Worm (Caenorhabditis elegans) whole organism, young adult: Measurements from ENCODE around the gene F09C6.10.

Experiments used
- C06A6.2 ChIP-seq: fragments of 200-800 bp; sonication (Bioruptor generic); conservative IDR thresholded peaks from 2 replicates; pipeline ENCODE4 v1.3.6; 2022; ENCODE audit warnings: missing genetic modification characterization, missing compliant biosample characterization
- D2030.7 ChIP-seq: fragments of 200-800 bp; sonication (Bioruptor generic); IDR thresholded peaks from 2 replicates; pipeline ENCODE4 v1.3.6; 2022; ENCODE audit warnings: missing genetic modification reagents, missing genetic modification characterization, missing compliant biosample characterization
- F22D6.2 ChIP-seq: sonication (generic microtip); optimal IDR thresholded peaks from 2 replicates; lab custom pipeline; 2016; ENCODE audit warnings: mild to moderate bottlenecking, missing genetic modification characterization, missing compliant biosample characterization
- Y53G8AR.9 ChIP-seq: fragments of 200-800 bp; sonication (Bioruptor generic); conservative IDR thresholded peaks from 2 replicates; pipeline ENCODE4 v1.3.6; 2022; ENCODE audit warnings: missing genetic modification reagents, missing genetic modification characterization, missing compliant biosample characterization
- ama-1 ChIP-seq, 3 experiments: fragments of 150-350 bp in 1 of 3; sonication (generic microtip) in 2 of 3; optimal IDR thresholded peaks; 2 replicates each; lab custom pipeline; 2014 to 2018; ENCODE audit warnings: missing biosample characterization in 2 of 3, missing genetic modification characterization in 2 of 3, missing genetic modification reagents in 2 of 3
- aptf-2 ChIP-seq: fragments of 200-800 bp; sonication (Bioruptor generic); conservative IDR thresholded peaks from 2 replicates; pipeline ENCODE4 v1.3.6; 2022; ENCODE audit warnings: missing genetic modification reagents, missing genetic modification characterization, missing compliant biosample characterization
- bed-2 ChIP-seq: fragments of 200-800 bp; sonication (Bioruptor generic); IDR thresholded peaks from 2 replicates; pipeline ENCODE4 v1.3.6; 2022; ENCODE audit warnings: missing genetic modification reagents, missing genetic modification characterization, missing compliant biosample characterization
- cebp-2 ChIP-seq: fragments of 200-800 bp; sonication (Bioruptor generic); IDR thresholded peaks from 2 replicates; pipeline ENCODE4 v1.3.6; 2022; ENCODE audit warnings: missing genetic modification characterization, missing compliant biosample characterization
- egrh-3 ChIP-seq: fragments of 200-800 bp; sonication (Bioruptor generic); IDR thresholded peaks from 2 replicates; pipeline ENCODE4 v1.3.6; 2022; ENCODE audit warnings: missing genetic modification reagents, missing genetic modification characterization, missing compliant biosample characterization
- ekl-4 ChIP-seq: fragments of 200-800 bp; sonication (Bioruptor generic); IDR thresholded peaks from 2 replicates; pipeline ENCODE4 v1.3.6; 2022; ENCODE audit warnings: missing genetic modification reagents, missing genetic modification characterization, missing compliant biosample characterization
- hmg-20 ChIP-seq: fragments of 200-800 bp; sonication (Bioruptor generic); IDR thresholded peaks from 2 replicates; pipeline ENCODE4 v1.3.6; 2022; ENCODE audit warnings: missing genetic modification reagents, missing genetic modification characterization, missing compliant biosample characterization
- let-526 ChIP-seq: fragments of 200-800 bp; sonication (Bioruptor generic); IDR thresholded peaks from 2 replicates; pipeline ENCODE4 v1.3.6; 2022; ENCODE audit warnings: missing genetic modification reagents, missing genetic modification characterization, missing compliant biosample characterization
- lin-54 ChIP-seq: fragments of 200-800 bp; sonication (Bioruptor generic); optimal IDR thresholded peaks from 2 replicates; lab custom pipeline; 2018; ENCODE audit warnings: mild to moderate bottlenecking, missing genetic modification characterization, missing compliant biosample characterization
- mes-4 ChIP-seq: sonication (generic microtip); optimal IDR thresholded peaks from 2 replicates; lab custom pipeline; 2016; ENCODE audit warnings: missing genotype, missing genetic modification characterization, missing compliant biosample characterization
- nfya-1 ChIP-seq: sonication (generic microtip); optimal IDR thresholded peaks from 2 replicates; lab custom pipeline; 2017; ENCODE audit warnings: antibody characterized with exemption, missing compliant biosample characterization, missing genetic modification characterization, borderline replicate concordance; ENCODE audit not compliant: insufficient read depth
- snpc-3.4 ChIP-seq: sonication (generic microtip); optimal IDR thresholded peaks from 2 replicates; lab custom pipeline; 2017; ENCODE audit warnings: missing genetic modification characterization, mild to moderate bottlenecking, missing compliant biosample characterization, antibody characterized with exemption, moderate library complexity, missing genotype, missing genetic modification reagents
- tbp1 ChIP-seq: fragments of 200-800 bp; sonication (Bioruptor generic); optimal IDR thresholded peaks from 2 replicates; lab custom pipeline; 2018; ENCODE audit warnings: mild to moderate bottlenecking, missing genetic modification characterization, missing compliant biosample characterization
- zim-3 ChIP-seq: sonication (generic microtip); optimal IDR thresholded peaks from 2 replicates; lab custom pipeline; 2017; ENCODE audit warnings: mild to moderate bottlenecking, missing genetic modification characterization, moderate library complexity, missing compliant biosample characterization
- ztf-22 ChIP-seq: fragments of 200-800 bp; sonication (Bioruptor generic); optimal IDR thresholded peaks from 2 replicates; lab custom pipeline; 2018; ENCODE audit warnings: mild to moderate bottlenecking, missing genetic modification characterization, moderate library complexity, missing compliant biosample characterization
- ztf-26 ChIP-seq: sonication (generic microtip); optimal IDR thresholded peaks from 2 replicates; lab custom pipeline; 2017; ENCODE audit warnings: missing genetic modification characterization, missing compliant biosample characterization

F09C6.10 gene

ce11 chrV:16869740-16870139 lies 46.2 kb downstream of the F09C6.10 start, which contains the start of gene clec-33:
TSS of gene clec-33 (minus strand) at chrV:16869840.
- TF ChIP-seq bed-2 (GFP tag; lab: Robert Waterston, UW) (no peak), let-526 (GFP tag; lab: Robert Waterston, UW) (no peak), nfya-1 (no peak), D2030.7 (GFP tag; lab: Robert Waterston, UW) (no peak), Y53G8AR.9 (GFP tag; lab: Robert Waterston, UW) (no peak), F22D6.2 (tag; lab: Kevin White, UChicago) (no peak), lin-54 (GFP tag; lab: Kevin White, UChicago) (no peak), egrh-3 (GFP tag; lab: Robert Waterston, UW) (no peak), hmg-20 (no peak), ama-1 (optimal IDR thresholded peaks at IDR 0.05; lab: Kevin White, UChicago) (no peak), ama-1 (GFP tag; optimal IDR thresholded peaks at IDR 0.05; lab: Kevin White, UChicago) (no peak), tbp1 (GFP tag; lab: Kevin White, UChicago) (no peak), mes-4 (no peak), zim-3 (tag; lab: Kevin White, UChicago) (no peak), C06A6.2 (GFP tag; lab: Robert Waterston, UW) (no peak), ekl-4 (no peak), ztf-22 (no peak), ztf-26 (tag; lab: Kevin White, UChicago) (no peak)

- no peak for TF ChIP-seq snpc-3.4
- no peak for TF ChIP-seq aptf-2 (GFP tag; lab: Robert Waterston, UW)
- no peak for TF ChIP-seq cebp-2
- TF ChIP-seq ama-1 (optimal IDR thresholded peaks at IDR 0.05; lab: Kevin White, UChicago): no peak
- no peak for TF ChIP-seq ama-1 (GFP tag; optimal IDR thresholded peaks at IDR 0.05; lab: Kevin White, UChicago)
These were observed 50.6 kb downstream of the F09C6.10 start, which contains the start of gene clec-28 for ce11 chrV:16865404-16865803. TSS of gene clec-28 (plus strand) at chrV:16865704.
